Worm (Caenorhabditis elegans): Measurements from ENCODE around the gene F14H3.15.

Gene F14H3.15

DNA sequence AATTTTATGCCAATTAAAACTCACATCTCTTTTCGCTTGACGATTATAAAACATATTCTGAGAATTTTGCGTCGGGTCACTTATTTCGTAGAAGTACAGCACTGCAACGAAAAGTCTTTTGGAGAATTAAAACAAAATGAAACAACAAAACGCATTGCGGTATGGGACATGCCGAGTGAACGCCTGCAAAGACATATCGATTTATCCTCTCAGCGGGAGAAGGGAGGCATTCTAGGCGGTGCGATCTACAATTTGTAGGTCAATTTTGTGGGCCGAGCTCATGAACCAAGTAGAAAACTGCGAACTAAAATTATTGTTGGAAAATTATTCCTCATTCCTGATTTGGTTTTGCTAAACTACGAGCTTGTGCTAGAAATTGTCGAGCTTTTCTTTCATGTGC lies 6.7 kb downstream of the F14H3.15 start, which contains the start of gene F14H3.3:
Gene F14H3.3 (minus strand): TSS at position 101 of the 400 bp plus-strand sequence.
- TF ChIP-seq R02D3.7 (tag; optimal IDR thresholded peaks at IDR 0.05): no peak
- peak; percentile 52 for TF ChIP-seq aha-1 (tag)

- TF ChIP-seq mep-1 (tag; optimal IDR thresholded peaks at IDR 0.05): no peak
- TF ChIP-seq arid-1 (GFP tag; conservative IDR thresholded peaks at IDR 0.05): no peak
- no peak for TF ChIP-seq F37D6.2 (tag; optimal IDR thresholded peaks at IDR 0.05)
- TF ChIP-seq fkh-10 (GFP tag; optimal IDR thresholded peaks at IDR 0.05): no peak
- no peak for TF ChIP-seq hlh-30 (tag; optimal IDR thresholded peaks at IDR 0.05; ENCODE audit: insufficient read depth)
- no peak for TF ChIP-seq nhr-41 (GFP tag; IDR thresholded peaks at IDR 0.05)
- TF ChIP-seq dmd-9 (GFP tag; IDR thresholded peaks at IDR 0.05): no peak
- TF ChIP-seq duxl-1 (tag; optimal IDR thresholded peaks at IDR 0.05; ENCODE audit: poor library complexity): no peak
- no peak for TF ChIP-seq jun-1 (tag; optimal IDR thresholded peaks at IDR 0.05)
- no peak for TF ChIP-seq daf-16 (GFP tag; optimal IDR thresholded peaks at IDR 0.05)
- TF ChIP-seq daf-16 (tag; optimal IDR thresholded peaks at IDR 0.05): no peak
- no peak for TF ChIP-seq saeg-2 (GFP tag; IDR thresholded peaks at IDR 0.05)
- no peak for TF ChIP-seq zip-11 (GFP tag; IDR thresholded peaks at IDR 0.05)
- no peak for TF ChIP-seq ZK546.5 (tag; optimal IDR thresholded peaks at IDR 0.05)
- no peak for TF ChIP-seq cey-2 (tag; optimal IDR thresholded peaks at IDR 0.05; ENCODE audit: borderline replicate concordance, insufficient read depth)
- TF ChIP-seq sdz-12 (GFP tag; optimal IDR thresholded peaks at IDR 0.05): no peak
- no peak for TF ChIP-seq F10B5.3 (tag; optimal IDR thresholded peaks at IDR 0.05)
- no peak for TF ChIP-seq lin-39 (tag; optimal IDR thresholded peaks at IDR 0.05)
- TF ChIP-seq dmd-8 (GFP tag; IDR thresholded peaks at IDR 0.05): no peak
Measured at ce11 chrV:16049177-16049576, 10.9 kb downstream of the F14H3.15 start, which contains the start of gene best-12. best-12 (plus strand) TSS chrV:16049477.

ce11 chrV:16047508-16047907 lies 12.5 kb downstream of the F14H3.15 start, which contains the start of gene str-198:
str-198 (plus strand) TSS chrV:16047808.
- TF ChIP-seq ces-1 (GFP tag; optimal IDR thresholded peaks at IDR 0.05): no peak
- no peak for TF ChIP-seq php-3 (GFP tag; IDR thresholded peaks at IDR 0.05)
- no peak for TF ChIP-seq lin-1 (GFP tag; IDR thresholded peaks at IDR 0.05)
- no peak for TF ChIP-seq lsy-2 (tag; optimal IDR thresholded peaks at IDR 0.05)
- TF ChIP-seq F44E2.7 (GFP tag; IDR thresholded peaks at IDR 0.05): no peak
- no peak for TF ChIP-seq duxl-1 (tag; optimal IDR thresholded peaks at IDR 0.05; ENCODE audit: poor library complexity)
- TF ChIP-seq F26F4.8 (GFP tag; conservative IDR thresholded peaks at IDR 0.05): no peak
- no peak for TF ChIP-seq nhr-25 (tag; optimal IDR thresholded peaks at IDR 0.05; ENCODE audit: borderline replicate concordance, insufficient read depth)
- TF ChIP-seq unc-39 (tag; optimal IDR thresholded peaks at IDR 0.05): no peak
- no peak for TF ChIP-seq F49E8.2 (tag; optimal IDR thresholded peaks at IDR 0.05; ENCODE audit: borderline replicate concordance)
- TF ChIP-seq ceh-20 (GFP tag; IDR thresholded peaks at IDR 0.05): no peak

- TF ChIP-seq Y75B8A.6 (GFP tag; IDR thresholded peaks at IDR 0.05) (no peak), pqm-1 (tag; optimal IDR thresholded peaks at IDR 0.05) (no peak), set-16 (GFP tag; IDR thresholded peaks at IDR 0.05) (peak; percentile 90)
Measured at ce11 chrV:16047052-16047451, 13.0 kb downstream of the F14H3.15 start.

- TF ChIP-seq fos-1 (tag; optimal IDR thresholded peaks at IDR 0.05) (no peak), tra-1 (GFP tag; IDR thresholded peaks at IDR 0.05) (no peak), pha-4 (GFP tag; IDR thresholded peaks at IDR 0.05) (no peak), pha-4 (tag; optimal IDR thresholded peaks at IDR 0.05) (no peak)
Measured at ce11 chrV:16046573-16046972, 13.5 kb downstream of the F14H3.15 start, which contains the start of gene ZK285.2. ZK285.2 (plus strand) TSS chrV:16046873.
